Worm (Caenorhabditis elegans) whole organism, L2 larva: ENCODE data around the gene srr-6.

Experiments used
- C34F6.9 ChIP-seq: fragments of 150-350 bp; optimal IDR thresholded peaks from 2 replicates; lab custom pipeline; 2014; ENCODE audit warnings: missing biosample characterization, missing genetic modification characterization
- F13H6.1 ChIP-seq: sonication (generic microtip); optimal IDR thresholded peaks from 2 replicates; lab custom pipeline; 2016; ENCODE audit warnings: missing genetic modification characterization, missing compliant biosample characterization
- alr-1 ChIP-seq: fragments of 150-350 bp; optimal IDR thresholded peaks from 2 replicates; lab custom pipeline; 2014; ENCODE audit warnings: missing biosample characterization, missing genetic modification characterization
- ceh-16 ChIP-seq: fragments of 150-350 bp; optimal IDR thresholded peaks from 2 replicates; lab custom pipeline; 2014; ENCODE audit warnings: missing biosample characterization, missing genetic modification characterization
- egl-27 ChIP-seq: sonication (generic microtip); optimal IDR thresholded peaks from 3 replicates; lab custom pipeline; 2017; ENCODE audit warnings: missing biosample characterization, missing genetic modification reagents, missing genetic modification characterization
- elt-1 ChIP-seq: fragments of 150-350 bp; optimal IDR thresholded peaks from 2 replicates; lab custom pipeline; 2014; ENCODE audit warnings: missing biosample characterization, missing genetic modification characterization
- lin-39 ChIP-seq: fragments of 150-350 bp; optimal IDR thresholded peaks from 2 replicates; lab custom pipeline; 2014; ENCODE audit warnings: missing biosample characterization, missing genetic modification reagents, missing genetic modification characterization
- lsy-2 ChIP-seq, 2 experiments: fragments of 150-350 bp in 1 of 2; sonication (generic microtip) in 1 of 2; optimal IDR thresholded peaks; 2 replicates each; lab custom pipeline; 2014 to 2017; ENCODE audit warnings: missing biosample characterization in 2 of 2, missing genetic modification characterization in 2 of 2
- nhr-11 ChIP-seq: fragments of 150-350 bp; optimal IDR thresholded peaks from 2 replicates; lab custom pipeline; 2014; ENCODE audit warnings: missing biosample characterization, missing genetic modification characterization
- nhr-77 ChIP-seq: fragments of 150-350 bp; optimal IDR thresholded peaks from 2 replicates; lab custom pipeline; 2014; ENCODE audit warnings: missing biosample characterization, missing genetic modification characterization
- snpc-4 ChIP-seq: fragments of 150-350 bp; optimal IDR thresholded peaks from 2 replicates; lab custom pipeline; 2014; ENCODE audit warnings: missing biosample characterization, missing genetic modification characterization
- ztf-11 ChIP-seq: sonication (generic microtip); optimal IDR thresholded peaks from 2 replicates; lab custom pipeline; 2017; ENCODE audit warnings: missing biosample characterization, missing genetic modification characterization

- TF ChIP-seq alr-1 (tag; lab: Kevin White, UChicago) = no peak
- TF ChIP-seq lsy-2 (tag; optimal IDR thresholded peaks at IDR 0.05; lab: Kevin White, UChicago) = no peak
- no peak for TF ChIP-seq nhr-77 (tag; lab: Kevin White, UChicago)
- no peak for TF ChIP-seq elt-1 (tag; lab: Kevin White, UChicago)
- TF ChIP-seq nhr-11 (tag; lab: Kevin White, UChicago) = no peak
- no peak for TF ChIP-seq ztf-11 (tag; lab: Kevin White, UChicago)
- no peak for TF ChIP-seq ceh-16
- no peak for TF ChIP-seq C34F6.9 (tag; lab: Kevin White, UChicago)
- no peak for TF ChIP-seq F13H6.1 (tag; lab: Kevin White, UChicago)
- no peak for TF ChIP-seq lin-39
- no peak for TF ChIP-seq snpc-4 (tag; lab: Kevin White, UChicago)
- no peak for TF ChIP-seq egl-27 (tag; lab: Kevin White, UChicago)
Observed at ce11 chrV:4974677-4975076, 37.9 kb upstream of the srr-6 start, which contains the start of gene srsx-10.
